Fruit fly (Drosophila melanogaster): ENCODE data around the gene CG31221.
A peak's percentile ranks its signal among the peaks of the same experiment; 100 is the strongest.

The CG31221 gene

DNA sequence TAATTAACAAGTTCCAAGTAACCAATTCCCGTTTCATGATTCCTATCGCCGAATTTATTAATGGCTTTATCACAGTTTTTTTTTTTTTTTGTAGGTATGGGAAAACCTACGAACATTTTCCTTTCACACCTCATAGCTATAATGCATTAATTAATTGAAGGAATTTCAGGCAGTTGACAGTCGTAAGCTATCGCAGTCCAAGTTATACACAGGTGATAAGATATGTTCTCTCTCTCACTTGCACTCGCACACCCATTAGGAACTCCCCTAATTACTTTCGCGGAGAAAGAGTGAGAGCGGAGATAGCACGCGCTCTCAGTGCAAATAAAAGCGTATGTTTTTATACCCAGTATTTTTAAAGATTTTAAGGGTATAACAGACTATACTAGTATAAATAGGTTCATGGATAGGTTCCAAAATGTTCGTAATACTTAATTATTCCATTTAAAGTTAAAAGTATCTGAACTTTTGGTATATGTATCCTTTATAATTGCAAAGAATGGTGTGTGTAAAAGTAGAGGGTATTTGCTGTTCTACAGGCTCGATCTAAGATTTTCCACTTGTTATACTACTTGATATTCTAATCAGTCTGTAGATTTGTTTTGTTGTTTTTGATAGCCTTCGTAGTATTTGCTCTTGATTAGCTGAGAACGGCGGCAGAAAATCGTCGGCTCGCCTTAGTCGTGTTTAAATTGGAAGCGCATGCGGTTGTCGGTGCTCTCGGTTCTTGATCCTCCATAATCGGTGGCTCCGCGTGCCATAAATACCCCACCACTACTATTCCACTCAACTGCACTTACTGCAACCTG is 48.1 kb downstream of the CG31221 start, which contains the start of gene Dys (continued):
- TF ChIP-seq Fer1 (GFP tag; optimal IDR thresholded peaks at IDR 0.05) (peak; percentile 87), CG4328 (GFP tag; optimal IDR thresholded peaks at IDR 0.05) (no peak), NC2α (GFP tag; optimal IDR thresholded peaks at IDR 0.05) (peak; percentile 41), yki (optimal IDR thresholded peaks at IDR 0.05) (no peak), HLH4C (GFP tag; IDR thresholded peaks at IDR 0.05; ENCODE audit: partially characterized antibody) (no peak), ham (GFP tag; IDR thresholded peaks at IDR 0.05) (peak; percentile 72; the same call in 1 of the 2 replicates), ranshi (GFP tag; IDR thresholded peaks at IDR 0.05) (no peak; the same call in 1 of the 2 replicates), CG7786 (GFP tag; optimal IDR thresholded peaks at IDR 0.05) (peak; percentile 92), dpn (GFP tag; optimal IDR thresholded peaks at IDR 0.05) (peak; percentile 82 to 86), CG32772 (GFP tag; IDR thresholded peaks at IDR 0.05) (peak; percentile 88; the same call in 1 of the 2 replicates), CG1602 (GFP tag; optimal IDR thresholded peaks at IDR 0.05) (peak; percentile 84), Hsf (GFP tag; optimal IDR thresholded peaks at IDR 0.05) (peak; percentile 88), corto (GFP tag; optimal IDR thresholded peaks at IDR 0.05) (peak; percentile 70), Hand (GFP tag; optimal IDR thresholded peaks at IDR 0.05) (peak; percentile 74), stwl (tag; optimal IDR thresholded peaks at IDR 0.05) (no peak), sens-2 (GFP tag; IDR thresholded peaks at IDR 0.05) (no peak), CG3065 (GFP tag; optimal IDR thresholded peaks at IDR 0.05) (peak; percentile 1), CG10431 (GFP tag; optimal IDR thresholded peaks at IDR 0.05) (no peak), chinmo (GFP tag; IDR thresholded peaks at IDR 0.05; ENCODE audit: partially characterized antibody) (no peak), Ssrp (tag; optimal IDR thresholded peaks at IDR 0.05) (peak; percentile 85), grau (tag; optimal IDR thresholded peaks at IDR 0.05) (peak; percentile 91), Atf-2 (GFP tag; optimal IDR thresholded peaks at IDR 0.05) (peak; percentile 67), CG8359 (GFP tag; optimal IDR thresholded peaks at IDR 0.05; ENCODE audit: borderline replicate concordance) (peak; percentile 75), Spps (tag; optimal IDR thresholded peaks at IDR 0.05) (peak; percentile 71), oc (tag; optimal IDR thresholded peaks at IDR 0.05) (peak; percentile 87), CG13424 (tag; optimal IDR thresholded peaks at IDR 0.05) (peak; percentile 89), CG15514 (GFP tag; optimal IDR thresholded peaks at IDR 0.05) (peak; percentile 70), Aef1 (GFP tag; IDR thresholded peaks at IDR 0.05) (peak; percentile 84), CG17802 (tag; optimal IDR thresholded peaks at IDR 0.05) (peak; percentile 22), CG4617 (GFP tag; optimal IDR thresholded peaks at IDR 0.05; ENCODE audit: borderline replicate concordance) (peak; percentile 47), CG30431 (GFP tag; optimal IDR thresholded peaks at IDR 0.05) (peak; percentile 54), CG17328 (GFP tag; IDR thresholded peaks at IDR 0.05) (peak; percentile 82; the same call in 1 of the 2 replicates), CG17361 (GFP tag; IDR thresholded peaks at IDR 0.05) (peak; percentile 93), CG6813 (GFP tag; optimal IDR thresholded peaks at IDR 0.05) (peak; percentile 84), CkIIα-i1 (GFP tag; IDR thresholded peaks at IDR 0.05) (no peak), aop (GFP tag; IDR thresholded peaks at IDR 0.05) (no peak), slou (GFP tag; optimal IDR thresholded peaks at IDR 0.05) (peak; percentile 76), bab2 (GFP tag; optimal IDR thresholded peaks at IDR 0.05) (peak; percentile 86), fd96Cb (tag; optimal IDR thresholded peaks at IDR 0.05) (peak; percentile 89), CG10565 (GFP tag; optimal IDR thresholded peaks at IDR 0.05) (no peak), CHES-1-like (GFP tag; optimal IDR thresholded peaks at IDR 0.05) (peak; percentile 72), ken (GFP tag; IDR thresholded peaks at IDR 0.05) (peak; percentile 79), zen (tag; optimal IDR thresholded peaks at IDR 0.05) (peak; percentile 83), CG2129 (GFP tag; IDR thresholded peaks at IDR 0.05; ENCODE audit: partially characterized antibody) (no peak), Opbp (GFP tag; IDR thresholded peaks at IDR 0.05; ENCODE audit: partially characterized antibody) (no peak), pb (GFP tag; optimal IDR thresholded peaks at IDR 0.05) (peak; percentile 60), cg (GFP tag; optimal IDR thresholded peaks at IDR 0.05) (no peak), CG4424 (GFP tag; optimal IDR thresholded peaks at IDR 0.05) (peak; percentile 86)

All from whole organism, embryonic.